Fruit fly (Drosophila melanogaster): ENCODE results near the gene TfIIFalpha.

TfIIFalpha gene

DNA sequence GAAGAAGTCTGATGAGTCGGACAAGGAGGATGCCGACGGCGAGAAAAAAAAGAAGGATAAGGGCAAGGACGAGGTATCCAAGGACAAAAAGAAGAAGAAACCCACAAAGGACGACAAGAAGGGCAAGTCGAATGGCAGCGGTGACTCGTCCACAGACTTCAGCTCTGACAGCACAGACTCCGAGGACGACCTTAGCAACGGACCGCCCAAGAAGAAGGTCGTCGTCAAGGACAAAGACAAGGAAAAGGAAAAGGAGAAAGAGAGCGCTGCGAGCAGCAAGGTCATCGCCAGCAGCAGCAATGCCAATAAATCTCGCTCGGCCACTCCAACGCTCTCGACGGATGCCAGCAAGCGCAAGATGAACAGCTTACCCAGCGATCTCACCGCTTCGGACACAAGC is 1.5 kb downstream of the TfIIFalpha start:
- no peak for TF ChIP-seq Myc (optimal IDR thresholded peaks at IDR 0.05)
- no peak for TF ChIP-seq psq (optimal IDR thresholded peaks at IDR 0.05)

- TF ChIP-seq ttk (optimal IDR thresholded peaks at IDR 0.05) = no peak
- no peak for TF ChIP-seq psq (optimal IDR thresholded peaks at IDR 0.05)
- no peak for TF ChIP-seq Sin3A (optimal IDR thresholded peaks at IDR 0.05)
- TF ChIP-seq Myc (optimal IDR thresholded peaks at IDR 0.05) = no peak
- TF ChIP-seq h (optimal IDR thresholded peaks at IDR 0.05) = no peak
- no peak for TF ChIP-seq insv (optimal IDR thresholded peaks at IDR 0.05)
Measured at dm6 chr3R:6382733-6383465, 2.6 kb downstream of the TfIIFalpha start, which contains the start of gene gzl. Gene gzl, plus strand, starts transcription at chr3R:6382914.

DNA sequence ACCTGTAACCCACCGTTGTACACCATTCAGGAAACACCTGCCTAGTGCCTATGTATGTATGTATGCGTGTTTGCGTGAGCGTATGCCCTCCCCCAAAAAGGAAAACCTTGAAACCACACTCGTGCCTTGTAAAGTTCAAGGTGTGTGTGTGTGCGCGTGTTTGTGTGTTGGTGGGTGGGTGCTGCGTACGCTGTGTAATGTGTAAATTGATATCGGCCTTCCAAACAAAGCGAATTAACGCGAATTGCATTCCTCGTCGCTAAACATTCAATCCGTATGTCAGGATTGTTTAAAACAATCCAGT is 3.2 kb downstream of the TfIIFalpha start:
- TF ChIP-seq h (optimal IDR thresholded peaks at IDR 0.05) (no peak), Myc (optimal IDR thresholded peaks at IDR 0.05) (no peak), insv (optimal IDR thresholded peaks at IDR 0.05) (no peak), Sin3A (optimal IDR thresholded peaks at IDR 0.05) (no peak), ttk (optimal IDR thresholded peaks at IDR 0.05) (no peak), psq (optimal IDR thresholded peaks at IDR 0.05) (no peak)

DNA sequence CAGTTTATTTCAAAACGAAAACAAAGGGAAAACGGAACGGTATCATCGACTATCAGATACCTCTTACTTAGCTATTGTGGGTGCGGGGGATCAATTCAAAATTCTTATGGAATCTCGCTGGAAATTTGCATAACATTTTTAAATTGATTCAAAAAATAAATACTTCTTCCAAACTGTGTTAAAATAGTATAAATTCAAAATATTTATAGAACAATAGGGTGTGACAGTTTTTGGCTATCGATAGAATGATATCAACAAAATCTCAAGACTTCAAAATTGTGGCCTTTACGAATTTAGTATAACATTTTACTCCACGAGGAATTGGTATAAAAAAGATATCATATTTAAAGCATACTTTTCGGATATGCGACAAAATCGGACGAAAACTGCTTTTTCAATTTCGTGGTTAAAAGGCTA is 8.2 kb downstream of the TfIIFalpha start:
- no peak for TF ChIP-seq Sin3A (optimal IDR thresholded peaks at IDR 0.05)

DNA sequence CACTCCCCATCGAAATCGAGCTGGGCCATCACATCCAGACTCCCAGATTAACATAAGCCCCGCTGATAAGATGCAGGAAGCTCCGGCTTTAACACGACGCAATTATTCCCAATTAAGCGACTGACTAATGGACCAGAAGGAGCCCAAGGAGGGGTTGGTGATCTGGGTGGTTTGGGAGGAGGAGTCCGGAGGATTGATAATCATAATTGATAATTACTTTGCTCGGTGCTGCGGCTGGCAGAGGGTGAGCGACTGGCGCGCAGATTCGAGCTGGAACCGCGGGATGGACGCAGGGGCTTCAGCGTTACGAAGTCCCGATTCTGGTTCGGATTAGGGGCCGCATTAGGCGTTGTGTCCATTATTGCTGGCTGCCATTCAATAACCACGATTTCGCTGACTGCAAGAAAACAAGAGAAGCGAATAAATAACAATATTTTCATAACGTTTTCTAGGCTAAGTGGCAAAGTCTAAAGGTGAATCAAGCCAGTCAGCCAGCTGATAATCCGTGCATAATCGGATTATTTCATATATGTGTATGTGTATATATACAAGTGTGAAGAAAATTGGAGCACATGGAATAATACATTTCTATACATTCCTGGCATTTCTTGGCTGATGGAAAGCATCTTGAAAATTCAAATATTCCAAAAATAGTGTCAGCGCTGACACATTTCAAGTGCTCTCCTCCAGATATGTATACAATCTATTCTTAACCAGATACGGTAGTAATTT is 13.4 kb downstream of the TfIIFalpha start:
- TF ChIP-seq ttk (optimal IDR thresholded peaks at IDR 0.05) (no peak), h (optimal IDR thresholded peaks at IDR 0.05) (no peak), Sin3A (optimal IDR thresholded peaks at IDR 0.05) (no peak), psq (optimal IDR thresholded peaks at IDR 0.05) (no peak), Myc (optimal IDR thresholded peaks at IDR 0.05) (no peak), insv (optimal IDR thresholded peaks at IDR 0.05) (no peak)

- TF ChIP-seq Myc (optimal IDR thresholded peaks at IDR 0.05) (no peak), Sin3A (optimal IDR thresholded peaks at IDR 0.05) (no peak), h (optimal IDR thresholded peaks at IDR 0.05) (no peak), ttk (optimal IDR thresholded peaks at IDR 0.05) (no peak), psq (optimal IDR thresholded peaks at IDR 0.05) (no peak), insv (optimal IDR thresholded peaks at IDR 0.05) (no peak)
Measured at dm6 chr3R:6394247-6394522, 13.9 kb downstream of the TfIIFalpha start.

DNA sequence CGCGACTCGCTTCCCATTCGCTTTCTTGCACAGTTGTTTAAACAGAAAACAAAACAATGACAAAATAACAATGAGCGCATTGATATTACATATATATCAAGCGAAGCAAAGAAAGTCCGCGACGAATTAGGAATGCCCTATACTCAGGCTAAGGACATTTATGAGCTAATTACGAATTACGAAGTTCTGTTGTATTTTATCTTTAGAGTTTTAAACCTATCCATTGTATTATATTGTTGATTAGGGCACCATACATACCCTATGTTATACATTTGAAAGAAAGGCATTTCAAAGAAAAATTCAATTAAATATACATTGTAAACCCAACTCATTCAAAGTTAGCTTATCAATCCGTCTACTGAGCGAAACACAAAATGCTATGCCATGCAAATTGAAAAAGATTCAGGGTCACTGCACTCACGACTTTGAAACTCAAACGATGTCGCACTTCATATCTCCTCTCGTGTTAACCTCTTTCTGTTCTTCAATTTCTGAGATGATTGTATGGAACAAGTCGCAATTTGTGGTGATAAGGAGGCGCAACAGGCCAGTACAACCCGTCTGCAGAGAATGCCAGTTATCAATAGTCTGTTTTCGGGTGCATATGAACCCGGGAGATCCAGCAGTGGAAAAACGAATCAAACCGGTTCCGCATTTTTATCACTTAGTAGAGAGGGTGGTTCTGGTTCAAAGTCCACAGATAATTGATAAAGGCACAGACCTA is 15.5 kb downstream of the TfIIFalpha start:
- TF ChIP-seq psq (optimal IDR thresholded peaks at IDR 0.05) (no peak), Myc (optimal IDR thresholded peaks at IDR 0.05) (no peak), Sin3A (optimal IDR thresholded peaks at IDR 0.05) (no peak), h (optimal IDR thresholded peaks at IDR 0.05) (no peak), ttk (optimal IDR thresholded peaks at IDR 0.05) (no peak), insv (optimal IDR thresholded peaks at IDR 0.05) (no peak)

- TF ChIP-seq psq (optimal IDR thresholded peaks at IDR 0.05) = no peak
- TF ChIP-seq Myc (optimal IDR thresholded peaks at IDR 0.05) = no peak
- no peak for TF ChIP-seq h (optimal IDR thresholded peaks at IDR 0.05)
- no peak for TF ChIP-seq insv (optimal IDR thresholded peaks at IDR 0.05)
- no peak for TF ChIP-seq ttk (optimal IDR thresholded peaks at IDR 0.05)
- TF ChIP-seq Sin3A (optimal IDR thresholded peaks at IDR 0.05) = no peak
Measured at dm6 chr3R:6396613-6397012, 16.3 kb downstream of the TfIIFalpha start.

DNA sequence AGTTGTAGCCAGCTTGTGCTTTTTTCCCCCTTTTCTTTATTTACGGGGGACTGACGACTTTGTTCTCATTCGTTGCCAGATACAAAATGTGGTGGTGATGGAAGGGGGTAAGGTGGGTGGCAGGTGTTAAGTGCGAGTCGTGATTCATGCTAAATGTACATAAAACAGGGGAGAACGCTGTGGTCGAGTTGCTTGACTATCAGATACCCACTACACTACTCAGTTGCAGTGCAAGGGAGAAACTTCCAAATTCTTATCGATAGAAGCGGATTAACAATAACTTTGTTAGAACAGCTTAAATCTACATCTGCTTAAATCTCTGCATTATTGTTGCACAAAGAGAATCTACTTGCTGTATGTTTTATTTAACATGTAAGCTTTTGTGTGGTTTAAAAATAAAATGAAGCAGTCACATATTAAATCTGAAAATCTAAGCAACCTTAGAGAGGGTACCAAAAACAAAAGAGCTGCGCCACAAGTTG is 17.4 kb downstream of the TfIIFalpha start:
- no peak for TF ChIP-seq psq (optimal IDR thresholded peaks at IDR 0.05)
- no peak for TF ChIP-seq ttk (optimal IDR thresholded peaks at IDR 0.05)
- no peak for TF ChIP-seq Sin3A (optimal IDR thresholded peaks at IDR 0.05)
- TF ChIP-seq Myc (optimal IDR thresholded peaks at IDR 0.05) = no peak
- no peak for TF ChIP-seq h (optimal IDR thresholded peaks at IDR 0.05)
- TF ChIP-seq insv (optimal IDR thresholded peaks at IDR 0.05) = no peak

DNA sequence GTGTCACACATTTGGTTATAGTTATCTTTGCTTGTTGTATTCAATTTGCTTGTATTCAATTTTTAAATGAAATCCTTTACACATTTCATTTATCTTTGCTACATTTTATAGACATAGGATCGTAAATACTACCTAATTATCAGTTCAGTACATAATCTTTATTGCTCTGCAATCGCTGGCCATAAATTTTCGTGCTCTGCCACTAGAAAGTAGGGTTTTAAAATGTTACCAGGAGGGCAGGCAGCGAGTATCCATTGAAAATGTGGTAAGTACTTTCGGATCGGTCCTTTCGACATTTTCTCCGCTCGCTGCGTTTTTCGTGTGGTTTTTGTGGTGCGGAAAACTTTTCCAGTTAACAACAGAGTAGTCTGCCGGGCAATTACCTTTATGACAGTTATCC is 19.0 kb downstream of the TfIIFalpha start:
- TF ChIP-seq h (optimal IDR thresholded peaks at IDR 0.05) = no peak

- TF ChIP-seq h (optimal IDR thresholded peaks at IDR 0.05) = no peak
- TF ChIP-seq insv (optimal IDR thresholded peaks at IDR 0.05) = no peak
Measured at dm6 chr3R:6399752-6400151, 19.5 kb downstream of the TfIIFalpha start.

- TF ChIP-seq psq (optimal IDR thresholded peaks at IDR 0.05) = no peak
- no peak for TF ChIP-seq ttk (optimal IDR thresholded peaks at IDR 0.05)
- no peak for TF ChIP-seq Sin3A (optimal IDR thresholded peaks at IDR 0.05)
Measured at dm6 chr3R:6400710-6401521, 20.6 kb downstream of the TfIIFalpha start.
